Worm (Caenorhabditis elegans) whole organism, young adult: Measurements from ENCODE around the gene ppm-1.G.

ENCODE experiments used
- Y79H2A.3 ChIP-seq: fragments of 200-800 bp; sonication (Bioruptor generic); conservative IDR thresholded peaks from 2 replicates; pipeline ENCODE4 v1.3.6; 2022; ENCODE audit warnings: missing genetic modification reagents, missing genetic modification characterization, missing compliant biosample characterization
- ama-1 ChIP-seq, 3 experiments: fragments of 150-350 bp in 1 of 3; sonication (generic microtip) in 2 of 3; optimal IDR thresholded peaks; 2 replicates each; lab custom pipeline; 2014 to 2018; ENCODE audit warnings: missing biosample characterization in 2 of 3, missing genetic modification characterization in 2 of 3, missing genetic modification reagents in 2 of 3
- fkh-3 ChIP-seq: sonication (generic microtip); optimal IDR thresholded peaks from 2 replicates; lab custom pipeline; 2016; ENCODE audit warnings: mild to moderate bottlenecking, missing genetic modification characterization, missing compliant biosample characterization
- ztf-6 ChIP-seq: fragments of 200-800 bp; sonication (Bioruptor generic); IDR thresholded peaks from 2 replicates; pipeline ENCODE4 v1.3.6; 2022; ENCODE audit warnings: missing genetic modification reagents, missing genetic modification characterization, missing compliant biosample characterization

DNA sequence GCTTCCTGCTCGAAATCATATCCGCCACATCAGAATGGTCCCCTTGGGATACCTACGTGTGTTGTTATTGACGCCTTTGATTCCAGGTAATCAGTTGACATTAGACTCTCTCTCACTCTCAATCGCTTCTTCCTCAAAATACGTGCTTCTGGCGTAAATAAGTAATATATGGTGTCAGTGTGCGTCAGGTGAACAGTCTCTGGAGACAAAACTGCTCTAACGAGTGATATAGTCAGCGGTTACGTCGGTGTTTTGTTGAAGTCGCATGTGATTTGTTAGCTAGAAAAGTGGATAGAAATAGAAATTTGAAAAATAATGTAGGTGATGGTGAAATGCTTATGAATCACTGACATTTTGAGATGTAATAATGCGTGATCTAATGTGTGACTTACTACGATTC lies 18.5 kb downstream of the ppm-1.G start:
- no peak for TF ChIP-seq ama-1 (optimal IDR thresholded peaks at IDR 0.05; lab: Kevin White, UChicago)
- TF ChIP-seq ama-1 (GFP tag; optimal IDR thresholded peaks at IDR 0.05; lab: Kevin White, UChicago), result no peak
- TF ChIP-seq fkh-3 (tag; lab: Kevin White, UChicago), result no peak
- TF ChIP-seq ztf-6 (GFP tag; lab: Robert Waterston, UW), result no peak
- TF ChIP-seq Y79H2A.3 (GFP tag; lab: Robert Waterston, UW), result no peak
